Worm (Caenorhabditis elegans): ENCODE data around the gene srx-128.

DNA sequence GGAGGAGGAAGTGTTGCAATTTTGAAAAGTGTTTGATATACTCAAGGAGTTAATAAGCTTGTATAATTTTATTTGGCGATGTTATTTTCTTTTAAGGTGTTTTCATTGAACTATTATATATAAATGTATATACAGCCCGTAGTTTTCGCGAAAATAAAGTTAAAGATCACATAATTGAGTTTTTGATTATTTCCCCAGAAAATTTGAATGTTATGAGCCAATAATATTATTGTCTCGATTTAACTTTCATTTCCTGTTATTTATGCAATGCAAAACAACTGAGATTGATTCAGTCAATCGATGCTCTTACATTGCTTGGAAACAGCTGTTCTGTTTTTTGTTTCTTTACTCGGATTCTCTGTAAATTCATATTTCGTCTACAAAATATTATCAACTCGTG, 11.1 kb downstream of the srx-128 start, which contains the start of gene srx-133:
- TF ChIP-seq him-1 (tag; optimal IDR thresholded peaks at IDR 0.05), result no peak
- TF ChIP-seq W03F9.2 (tag; optimal IDR thresholded peaks at IDR 0.05), result no peak
- no peak for TF ChIP-seq dao-5 (tag; optimal IDR thresholded peaks at IDR 0.05)

Data from whole organism, L4/young adult.